Worm (Caenorhabditis elegans) whole organism, early embryonic: ENCODE measurements around the gene Y57A10A.27.

Experiments
- B0310.2 ChIP-seq: sonication (generic microtip); optimal IDR thresholded peaks from 2 replicates; lab custom pipeline; 2016; ENCODE audit warnings: mild to moderate bottlenecking, missing genetic modification characterization, missing compliant biosample characterization
- F13C5.2 ChIP-seq: sonication (generic microtip); optimal IDR thresholded peaks from 2 replicates; lab custom pipeline; 2017; ENCODE audit warnings: mild to moderate bottlenecking, missing genetic modification characterization, inconsistent platforms, missing compliant biosample characterization
- ama-1 ChIP-seq: fragments of 150-350 bp; optimal IDR thresholded peaks from 2 replicates; lab custom pipeline; 2014
- ceh-36 ChIP-seq: sonication (generic microtip); optimal IDR thresholded peaks from 2 replicates; lab custom pipeline; 2016; ENCODE audit warnings: missing genetic modification characterization, inconsistent platforms, missing compliant biosample characterization
- hmg-4 ChIP-seq: fragments of 200-800 bp; sonication (Bioruptor generic); optimal IDR thresholded peaks from 2 replicates; lab custom pipeline; 2018; ENCODE audit warnings: mild to moderate bottlenecking, missing genetic modification characterization, missing compliant biosample characterization
- scrt-1 ChIP-seq: fragments of 200-800 bp; sonication (Bioruptor generic); IDR thresholded peaks from 2 replicates; pipeline ENCODE4 v1.3.6; 2022; ENCODE audit warnings: missing genetic modification characterization, missing compliant biosample characterization
- tbx-11 ChIP-seq: fragments of 200-800 bp; sonication (Bioruptor generic); IDR thresholded peaks from 2 replicates; pipeline ENCODE4 v1.3.6; 2022; ENCODE audit warnings: missing genetic modification characterization, missing compliant biosample characterization
- tbx-37 ChIP-seq: fragments of 200-800 bp; sonication (Bioruptor generic); conservative IDR thresholded peaks from 2 replicates; pipeline ENCODE4 v1.3.6; 2022; ENCODE audit warnings: missing genetic modification reagents, missing genetic modification characterization, missing compliant biosample characterization
- tra-4 ChIP-seq: sonication (generic microtip); optimal IDR thresholded peaks from 2 replicates; lab custom pipeline; 2017; ENCODE audit warnings: missing genetic modification characterization, missing compliant biosample characterization

DNA sequence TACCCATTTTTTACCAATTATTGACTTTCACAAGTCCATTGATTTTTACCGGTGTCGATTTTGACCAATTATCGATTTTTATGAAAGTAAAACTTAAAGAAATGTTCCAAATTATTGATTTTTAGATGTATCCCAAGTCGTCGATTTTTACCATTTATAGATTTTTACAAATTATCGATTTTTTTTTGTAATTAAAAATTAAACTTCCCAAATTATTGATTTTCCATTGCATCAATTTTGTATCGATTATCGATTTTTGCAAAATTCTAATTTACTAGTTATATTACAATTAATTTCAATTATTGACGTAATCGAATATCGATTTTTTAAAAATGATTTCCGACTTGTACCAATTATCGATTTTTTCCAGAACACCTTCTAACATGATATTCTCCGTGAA, 28.3 kb upstream of the Y57A10A.27 start, which contains the start of gene sre-50:
- TF ChIP-seq ama-1 (no peak), F13C5.2 (tag; lab: Kevin White, UChicago) (no peak), tbx-37 (GFP tag; lab: Robert Waterston, UW) (no peak), ceh-36 (tag; lab: Kevin White, UChicago) (no peak), hmg-4 (GFP tag; lab: Kevin White, UChicago) (no peak), tbx-11 (no peak), scrt-1 (GFP tag; lab: Robert Waterston, UW) (no peak), B0310.2 (tag; lab: Kevin White, UChicago) (no peak), tra-4 (tag; lab: Kevin White, UChicago) (no peak)
